Fruit fly (Drosophila melanogaster) whole organism, adult: ENCODE results near the gene alt.
A peak's percentile ranks its signal among the peaks of the same experiment; 100 is the strongest.

Experiments used
- CG11617 ChIP-seq: fragments of 200-800 bp; sonication (Bioruptor generic); optimal IDR thresholded peaks from 2 replicates; lab custom pipeline; 2017; ENCODE audit warnings: mild to moderate bottlenecking, missing biosample characterization, missing genetic modification reagents, missing genetic modification characterization
- CG12768 ChIP-seq: fragments of 200-800 bp; sonication (Bioruptor generic); optimal IDR thresholded peaks from 2 replicates; lab custom pipeline; 2017; ENCODE audit warnings: missing biosample characterization, missing genetic modification characterization, mild to moderate bottlenecking, moderate library complexity, missing genetic modification reagents
- CG14711 ChIP-seq: fragments of 200-800 bp; sonication (Bioruptor generic); optimal IDR thresholded peaks from 2 replicates; lab custom pipeline; 2018; ENCODE audit warnings: missing biosample characterization, mild to moderate bottlenecking, missing genetic modification characterization, moderate library complexity
- CG1620 ChIP-seq: fragments of 200-800 bp; sonication (Bioruptor generic); optimal IDR thresholded peaks from 2 replicates; lab custom pipeline; 2016; ENCODE audit warnings: missing biosample characterization, missing genetic modification characterization
- CG33017 ChIP-seq: fragments of 200-800 bp; sonication (Bioruptor generic); optimal IDR thresholded peaks from 2 replicates; lab custom pipeline; 2018; ENCODE audit warnings: missing biosample characterization, mild to moderate bottlenecking, missing genetic modification characterization, moderate library complexity
- CG5204 ChIP-seq: fragments of 200-800 bp; sonication (Bioruptor generic); optimal IDR thresholded peaks from 2 replicates; lab custom pipeline; 2016; ENCODE audit warnings: missing biosample characterization, missing genetic modification characterization
- CG7045 ChIP-seq: fragments of 200-800 bp; sonication (Bioruptor generic); optimal IDR thresholded peaks from 2 replicates; lab custom pipeline; 2017; ENCODE audit warnings: missing biosample characterization, mild to moderate bottlenecking, missing genetic modification characterization
- CG7101 ChIP-seq: fragments of 200-800 bp; sonication (Bioruptor generic); optimal IDR thresholded peaks from 2 replicates; lab custom pipeline; 2018; ENCODE audit warnings: missing biosample characterization, mild to moderate bottlenecking, missing genetic modification characterization, moderate library complexity
- Clk ChIP-seq: fragments of 200-800 bp; sonication (Bioruptor generic); optimal IDR thresholded peaks from 2 replicates; lab custom pipeline; 2017; ENCODE audit warnings: missing biosample characterization, missing genetic modification characterization
- Crg-1 ChIP-seq: fragments of 200-800 bp; sonication (Bioruptor generic); optimal IDR thresholded peaks from 2 replicates; lab custom pipeline; 2016; ENCODE audit warnings: missing biosample characterization, missing genetic modification characterization
- Hr96 ChIP-seq: fragments of 200-800 bp; sonication (Bioruptor generic); optimal IDR thresholded peaks from 2 replicates; lab custom pipeline; 2016; ENCODE audit warnings: missing biosample characterization, missing genetic modification characterization
- Mnt ChIP-seq: fragments of 200-800 bp; sonication (Bioruptor generic); optimal IDR thresholded peaks from 2 replicates; lab custom pipeline; 2016; ENCODE audit warnings: missing biosample characterization, mild to moderate bottlenecking, missing genetic modification characterization
- bab1 ChIP-seq: fragments of 200-800 bp; sonication (Bioruptor generic); optimal IDR thresholded peaks from 3 replicates; lab custom pipeline; 2019; ENCODE audit warnings: missing biosample characterization, mild to moderate bottlenecking, missing genetic modification characterization, moderate library complexity
- cic ChIP-seq: fragments of 200-800 bp; sonication (Bioruptor generic); optimal IDR thresholded peaks from 2 replicates; lab custom pipeline; 2017; ENCODE audit warnings: missing biosample characterization, mild to moderate bottlenecking, missing genetic modification characterization, moderate library complexity
- cnc ChIP-seq, 2 experiments: fragments of >200 bp; optimal IDR thresholded peaks; 2 replicates each; lab custom pipeline; 2017
- kay ChIP-seq: fragments of 200-800 bp; sonication (Bioruptor generic); peaks from one replicate; lab custom pipeline; 2016; ENCODE audit warnings: missing biosample characterization, missing genetic modification characterization, borderline replicate concordance
- ovo ChIP-seq: fragments of 200-800 bp; sonication (Bioruptor generic); optimal IDR thresholded peaks from 2 replicates; lab custom pipeline; 2016; ENCODE audit warnings: missing biosample characterization, missing genetic modification characterization
- pad ChIP-seq: fragments of 200-800 bp; sonication (Bioruptor generic); optimal IDR thresholded peaks from 3 replicates; lab custom pipeline; 2017; ENCODE audit warnings: missing biosample characterization, missing genetic modification characterization, mild to moderate bottlenecking, moderate library complexity, missing genetic modification reagents
- tj ChIP-seq: fragments of 200-800 bp; sonication (Bioruptor generic); optimal IDR thresholded peaks from 3 replicates; lab custom pipeline; 2017; ENCODE audit warnings: missing biosample characterization, mild to moderate bottlenecking, missing genetic modification characterization, moderate library complexity
- toe ChIP-seq: fragments of 200-800 bp; sonication (Bioruptor generic); optimal IDR thresholded peaks from 2 replicates; lab custom pipeline; 2016; ENCODE audit warnings: missing biosample characterization, missing genetic modification characterization

Gene alt

DNA sequence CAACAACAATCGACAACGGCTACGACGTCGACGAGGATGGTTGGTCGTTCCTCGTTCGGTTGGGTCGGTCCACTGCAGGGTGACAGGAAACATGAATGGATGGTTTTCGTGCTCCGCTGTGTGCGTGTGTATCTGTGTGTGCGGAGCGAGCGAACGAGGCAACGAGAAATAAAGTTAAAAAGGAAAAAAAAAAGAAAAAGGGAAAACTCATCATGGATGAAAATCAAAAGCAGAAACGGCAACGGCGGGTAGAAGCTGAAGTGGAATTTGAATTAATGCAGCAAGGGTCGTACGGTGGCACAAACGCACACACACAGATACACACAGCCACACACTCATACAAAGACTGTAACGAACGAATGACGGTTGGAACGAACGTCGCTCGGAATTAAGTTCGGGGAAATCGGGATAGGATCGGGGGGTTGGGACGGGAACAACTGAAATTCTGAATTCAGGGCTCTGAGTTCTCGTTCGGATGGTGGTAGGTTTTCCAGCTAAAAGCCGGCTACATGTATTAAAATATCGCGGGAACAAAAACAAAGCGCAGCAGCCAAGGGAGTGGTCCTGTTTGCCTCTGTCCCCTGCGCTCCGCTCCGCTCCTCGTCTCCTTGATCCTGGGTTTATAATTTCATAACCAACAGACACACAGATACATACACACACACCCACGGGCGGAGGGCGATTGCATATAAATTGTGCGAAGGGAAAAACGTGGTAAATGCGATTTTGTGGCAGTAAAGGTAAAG, 28.8 kb upstream of the alt start:
- TF ChIP-seq CG1620 (GFP tag; lab: Kevin White, UChicago), result no peak
- TF ChIP-seq CG12768, result no peak

DNA sequence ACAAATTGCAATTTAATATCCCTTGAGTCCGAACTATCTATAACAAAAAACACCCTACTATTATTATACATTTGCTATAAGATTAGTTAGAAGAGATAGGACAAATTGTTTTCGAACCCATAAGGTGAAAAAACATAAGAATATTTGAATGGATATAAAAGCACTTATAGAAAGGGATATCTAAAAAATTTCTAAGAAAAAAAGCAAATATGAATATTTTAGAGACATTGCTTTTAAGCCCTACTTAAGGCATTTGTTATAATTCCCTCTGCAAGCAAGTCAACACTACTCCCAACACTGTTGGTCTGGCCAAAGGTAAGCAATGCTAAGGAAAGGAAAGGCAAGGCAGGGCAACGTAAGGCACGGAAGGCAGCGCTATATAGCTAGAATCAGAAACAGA, 28.1 kb upstream of the alt start:
- TF ChIP-seq CG7045 (GFP tag; lab: Kevin White, UChicago) (no peak), CG33017 (tag; lab: Kevin White, UChicago) (no peak), CG12768 (no peak), Crg-1 (GFP tag; lab: Kevin White, UChicago) (no peak), cnc (optimal IDR thresholded peaks at IDR 0.05; lab: Kevin White, UChicago) (no peak), Mnt (GFP tag; lab: Kevin White, UChicago) (no peak), CG11617 (GFP tag; lab: Kevin White, UChicago) (no peak), CG1620 (GFP tag; lab: Kevin White, UChicago) (no peak), cic (no peak)

DNA sequence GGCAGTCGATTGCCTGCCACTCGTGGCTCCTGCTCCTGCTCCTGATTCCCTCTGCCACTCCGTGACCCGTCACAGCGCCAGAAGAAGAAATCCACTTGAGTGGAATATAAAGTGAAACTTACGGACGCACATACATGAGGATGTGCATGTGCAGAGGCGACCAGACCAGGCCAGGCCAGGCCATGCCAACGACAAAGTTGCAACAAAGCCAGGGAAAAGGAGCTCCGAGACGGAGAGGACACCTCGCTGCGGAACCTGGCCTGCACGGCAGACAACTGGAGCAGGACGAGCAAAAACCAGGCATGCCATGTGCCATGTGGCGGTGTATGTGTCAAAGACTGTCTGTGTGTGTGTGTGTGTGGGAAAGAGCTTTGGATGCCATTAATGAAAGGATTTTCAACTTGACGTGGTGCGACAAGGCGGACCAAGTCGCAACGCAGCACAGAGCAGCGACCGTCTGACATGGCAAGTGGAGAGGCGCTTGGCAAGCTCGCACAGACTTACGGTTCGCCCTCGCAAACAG, 27.4 kb upstream of the alt start:
- no peak for TF ChIP-seq bab1 (GFP tag; lab: Kevin White, UChicago)
- TF ChIP-seq CG11617 (GFP tag; lab: Kevin White, UChicago), result no peak
- TF ChIP-seq tj (GFP tag; lab: Kevin White, UChicago), result no peak
- TF ChIP-seq CG14711 (tag; lab: Kevin White, UChicago), result no peak
- no peak for TF ChIP-seq Crg-1 (GFP tag; lab: Kevin White, UChicago)
- no peak for TF ChIP-seq cnc (optimal IDR thresholded peaks at IDR 0.05; lab: Kevin White, UChicago)
- no peak for TF ChIP-seq Clk (GFP tag; lab: Kevin White, UChicago)
- no peak for TF ChIP-seq Mnt (GFP tag; lab: Kevin White, UChicago)
- TF ChIP-seq CG33017 (tag; lab: Kevin White, UChicago), result no peak
- TF ChIP-seq kay (GFP tag; lab: Kevin White, UChicago), result no peak
- TF ChIP-seq pad, result no peak
- TF ChIP-seq CG7101 (tag; lab: Kevin White, UChicago), result no peak
- TF ChIP-seq CG7045 (GFP tag; lab: Kevin White, UChicago), result no peak
- TF ChIP-seq Hr96, result no peak
- TF ChIP-seq ovo (GFP tag; lab: Kevin White, UChicago), result no peak
- no peak for TF ChIP-seq CG1620 (GFP tag; lab: Kevin White, UChicago)
- TF ChIP-seq CG5204 (GFP tag; lab: Kevin White, UChicago), result no peak
- no peak for TF ChIP-seq cic

DNA sequence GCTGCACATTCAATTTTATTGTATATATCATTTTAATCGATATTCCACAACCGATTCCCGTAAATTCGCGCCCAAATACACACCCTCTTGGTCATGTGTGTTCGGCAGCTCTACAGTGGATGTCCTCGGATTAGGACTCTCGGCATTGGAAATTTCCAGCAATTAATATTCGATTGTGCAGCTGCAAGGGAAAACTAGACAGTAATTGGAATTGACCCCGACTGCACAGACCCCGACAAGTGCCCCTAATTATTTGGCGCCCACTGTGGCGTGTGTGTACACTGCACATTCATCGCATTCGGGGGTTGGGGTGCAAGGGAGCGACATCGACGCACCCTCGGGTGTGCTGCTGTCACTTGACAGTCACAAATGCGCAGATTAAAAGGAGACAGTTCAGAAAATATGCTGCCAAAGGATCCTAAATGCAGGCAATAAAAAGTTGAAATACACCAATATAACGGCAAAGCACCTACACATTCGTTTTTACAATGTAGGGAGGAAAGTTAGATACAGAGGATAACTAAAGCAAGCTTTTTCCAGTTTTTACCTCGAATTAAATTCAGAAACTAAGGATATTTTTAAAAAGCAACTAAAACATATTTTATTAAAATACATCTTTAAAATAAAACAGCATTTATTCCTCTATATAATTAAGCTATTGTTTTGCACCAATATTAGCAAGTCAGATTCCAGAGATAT, 26.6 kb upstream of the alt start:
- no peak for TF ChIP-seq toe (GFP tag; lab: Kevin White, UChicago)
- TF ChIP-seq CG14711 (tag; lab: Kevin White, UChicago), result no peak
- no peak for TF ChIP-seq cnc (optimal IDR thresholded peaks at IDR 0.05; lab: Kevin White, UChicago)
- no peak for TF ChIP-seq CG5204 (GFP tag; lab: Kevin White, UChicago)
- no peak for TF ChIP-seq pad
- TF ChIP-seq ovo (GFP tag; lab: Kevin White, UChicago), result no peak

DNA sequence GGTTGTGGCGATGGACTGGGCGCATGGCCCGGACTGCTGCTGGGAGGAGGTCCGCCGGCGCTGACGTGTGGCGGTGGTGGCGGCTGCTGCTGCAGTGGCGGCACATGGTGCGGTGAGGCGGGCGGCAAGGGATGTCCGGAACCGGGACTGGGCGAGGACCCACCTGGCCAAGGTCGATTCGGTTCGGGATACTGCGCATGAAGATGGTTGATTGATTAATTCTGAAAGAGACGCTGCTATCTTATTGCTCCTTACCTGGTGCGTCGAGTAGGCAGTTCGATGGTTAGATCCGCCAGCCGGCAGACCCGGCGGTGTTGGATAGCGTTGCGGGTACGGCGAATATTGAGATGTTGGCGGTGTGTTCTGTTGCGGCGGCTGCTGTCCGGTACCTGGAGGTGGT, 25.5 kb upstream of the alt start:
- TF ChIP-seq pad, result no peak
- no peak for TF ChIP-seq Crg-1 (GFP tag; lab: Kevin White, UChicago)
- TF ChIP-seq cic, result no peak
- TF ChIP-seq ovo (GFP tag; lab: Kevin White, UChicago), result no peak
- TF ChIP-seq Mnt (GFP tag; lab: Kevin White, UChicago), result no peak
- no peak for TF ChIP-seq toe (GFP tag; lab: Kevin White, UChicago)
- TF ChIP-seq CG14711 (tag; lab: Kevin White, UChicago), result no peak
- no peak for TF ChIP-seq tj (GFP tag; lab: Kevin White, UChicago)
- no peak for TF ChIP-seq CG11617 (GFP tag; lab: Kevin White, UChicago)
- TF ChIP-seq CG7101 (tag; lab: Kevin White, UChicago), result no peak
- TF ChIP-seq Hr96, result no peak
- TF ChIP-seq cnc (optimal IDR thresholded peaks at IDR 0.05; lab: Kevin White, UChicago), result no peak

DNA sequence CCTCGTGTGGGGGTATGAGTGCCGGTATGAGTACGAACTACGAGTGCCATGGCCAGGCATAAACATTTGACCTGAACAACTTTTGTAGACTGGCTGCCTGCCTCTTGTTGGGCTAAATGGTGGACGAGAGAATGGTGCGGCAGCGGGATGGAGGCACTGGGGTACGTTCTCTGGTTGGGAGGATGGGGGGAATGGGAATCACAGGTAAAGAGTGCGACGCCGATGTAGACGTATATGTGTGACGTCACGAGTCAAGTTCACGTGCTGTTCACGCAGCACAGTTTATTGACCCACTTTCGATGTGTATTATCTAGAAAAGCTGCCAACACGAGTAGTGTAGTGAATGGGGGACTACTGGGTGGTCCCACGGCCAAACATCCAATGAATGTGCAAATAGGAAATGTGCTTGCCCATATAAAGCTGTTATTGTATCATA, 24.7 kb upstream of the alt start:
- TF ChIP-seq ovo (GFP tag; lab: Kevin White, UChicago) (no peak), cic (peak; percentile 64), tj (GFP tag; lab: Kevin White, UChicago) (no peak), CG5204 (GFP tag; lab: Kevin White, UChicago) (no peak)
